Fruit fly (Drosophila melanogaster) whole organism, adult: ENCODE measurements around the gene Dpy-30L1.

Source experiments
- CG11617 ChIP-seq: fragments of 200-800 bp; sonication (Bioruptor generic); optimal IDR thresholded peaks from 2 replicates; lab custom pipeline; 2017; ENCODE audit warnings: mild to moderate bottlenecking, missing biosample characterization, missing genetic modification reagents, missing genetic modification characterization
- CG12768 ChIP-seq: fragments of 200-800 bp; sonication (Bioruptor generic); optimal IDR thresholded peaks from 2 replicates; lab custom pipeline; 2017; ENCODE audit warnings: missing biosample characterization, missing genetic modification characterization, mild to moderate bottlenecking, moderate library complexity, missing genetic modification reagents
- CG14711 ChIP-seq: fragments of 200-800 bp; sonication (Bioruptor generic); optimal IDR thresholded peaks from 2 replicates; lab custom pipeline; 2018; ENCODE audit warnings: missing biosample characterization, mild to moderate bottlenecking, missing genetic modification characterization, moderate library complexity
- CG1620 ChIP-seq: fragments of 200-800 bp; sonication (Bioruptor generic); optimal IDR thresholded peaks from 2 replicates; lab custom pipeline; 2016; ENCODE audit warnings: missing biosample characterization, missing genetic modification characterization
- CG33017 ChIP-seq: fragments of 200-800 bp; sonication (Bioruptor generic); optimal IDR thresholded peaks from 2 replicates; lab custom pipeline; 2018; ENCODE audit warnings: missing biosample characterization, mild to moderate bottlenecking, missing genetic modification characterization, moderate library complexity
- CG5204 ChIP-seq: fragments of 200-800 bp; sonication (Bioruptor generic); optimal IDR thresholded peaks from 2 replicates; lab custom pipeline; 2016; ENCODE audit warnings: missing biosample characterization, missing genetic modification characterization
- CG7045 ChIP-seq: fragments of 200-800 bp; sonication (Bioruptor generic); optimal IDR thresholded peaks from 2 replicates; lab custom pipeline; 2017; ENCODE audit warnings: missing biosample characterization, mild to moderate bottlenecking, missing genetic modification characterization
- CG7101 ChIP-seq: fragments of 200-800 bp; sonication (Bioruptor generic); optimal IDR thresholded peaks from 2 replicates; lab custom pipeline; 2018; ENCODE audit warnings: missing biosample characterization, mild to moderate bottlenecking, missing genetic modification characterization, moderate library complexity
- Clk ChIP-seq: fragments of 200-800 bp; sonication (Bioruptor generic); optimal IDR thresholded peaks from 2 replicates; lab custom pipeline; 2017; ENCODE audit warnings: missing biosample characterization, missing genetic modification characterization
- Crg-1 ChIP-seq: fragments of 200-800 bp; sonication (Bioruptor generic); optimal IDR thresholded peaks from 2 replicates; lab custom pipeline; 2016; ENCODE audit warnings: missing biosample characterization, missing genetic modification characterization
- Hr96 ChIP-seq: fragments of 200-800 bp; sonication (Bioruptor generic); optimal IDR thresholded peaks from 2 replicates; lab custom pipeline; 2016; ENCODE audit warnings: missing biosample characterization, missing genetic modification characterization
- Mnt ChIP-seq: fragments of 200-800 bp; sonication (Bioruptor generic); optimal IDR thresholded peaks from 2 replicates; lab custom pipeline; 2016; ENCODE audit warnings: missing biosample characterization, mild to moderate bottlenecking, missing genetic modification characterization
- bab1 ChIP-seq: fragments of 200-800 bp; sonication (Bioruptor generic); optimal IDR thresholded peaks from 3 replicates; lab custom pipeline; 2019; ENCODE audit warnings: missing biosample characterization, mild to moderate bottlenecking, missing genetic modification characterization, moderate library complexity
- cic ChIP-seq: fragments of 200-800 bp; sonication (Bioruptor generic); optimal IDR thresholded peaks from 2 replicates; lab custom pipeline; 2017; ENCODE audit warnings: missing biosample characterization, mild to moderate bottlenecking, missing genetic modification characterization, moderate library complexity
- cnc ChIP-seq, 2 experiments: fragments of >200 bp; optimal IDR thresholded peaks; 2 replicates each; lab custom pipeline; 2017
- kay ChIP-seq: fragments of 200-800 bp; sonication (Bioruptor generic); peaks from one replicate; lab custom pipeline; 2016; ENCODE audit warnings: missing biosample characterization, missing genetic modification characterization, borderline replicate concordance
- ovo ChIP-seq: fragments of 200-800 bp; sonication (Bioruptor generic); optimal IDR thresholded peaks from 2 replicates; lab custom pipeline; 2016; ENCODE audit warnings: missing biosample characterization, missing genetic modification characterization
- pad ChIP-seq: fragments of 200-800 bp; sonication (Bioruptor generic); optimal IDR thresholded peaks from 3 replicates; lab custom pipeline; 2017; ENCODE audit warnings: missing biosample characterization, missing genetic modification characterization, mild to moderate bottlenecking, moderate library complexity, missing genetic modification reagents
- tj ChIP-seq: fragments of 200-800 bp; sonication (Bioruptor generic); optimal IDR thresholded peaks from 3 replicates; lab custom pipeline; 2017; ENCODE audit warnings: missing biosample characterization, mild to moderate bottlenecking, missing genetic modification characterization, moderate library complexity
- toe ChIP-seq: fragments of 200-800 bp; sonication (Bioruptor generic); optimal IDR thresholded peaks from 2 replicates; lab custom pipeline; 2016; ENCODE audit warnings: missing biosample characterization, missing genetic modification characterization

Dpy-30L1 gene

dm6 chr2L:10701499-10702062 lies 30.9 kb upstream of the Dpy-30L1 start, which contains the start of gene Lip1:
Gene Lip1 (minus strand): TSS chr2L:10701544.
- no peak for TF ChIP-seq CG7045
- TF ChIP-seq CG12768: no peak
- no peak for TF ChIP-seq bab1
- no peak for TF ChIP-seq Mnt (GFP tag; lab: Kevin White, UChicago)
- no peak for TF ChIP-seq CG1620 (GFP tag; lab: Kevin White, UChicago)
- TF ChIP-seq ovo (GFP tag; lab: Kevin White, UChicago): no peak
- TF ChIP-seq CG11617 (GFP tag; lab: Kevin White, UChicago): no peak
- no peak for TF ChIP-seq kay (GFP tag; lab: Kevin White, UChicago)
- no peak for TF ChIP-seq CG7101 (tag; lab: Kevin White, UChicago)
- TF ChIP-seq CG5204 (GFP tag; lab: Kevin White, UChicago): no peak

- TF ChIP-seq ovo (GFP tag; lab: Kevin White, UChicago) (no peak), CG5204 (GFP tag; lab: Kevin White, UChicago) (peak; percentile 83), CG1620 (GFP tag; lab: Kevin White, UChicago) (peak; percentile 7), CG12768 (peak; percentile 86), Mnt (GFP tag; lab: Kevin White, UChicago) (peak; percentile 58), kay (GFP tag; lab: Kevin White, UChicago) (no peak), toe (GFP tag; lab: Kevin White, UChicago) (peak; percentile 72), CG11617 (GFP tag; lab: Kevin White, UChicago) (peak; percentile 70), Clk (GFP tag; lab: Kevin White, UChicago) (peak; percentile 57), CG14711 (tag; lab: Kevin White, UChicago) (peak; percentile 75), cic (peak; percentile 36), CG7101 (tag; lab: Kevin White, UChicago) (peak; percentile 89), bab1 (no peak), pad (GFP tag; lab: Kevin White, UChicago) (peak; percentile 59), CG7045 (peak; percentile 78), CG33017 (peak; percentile 92), tj (GFP tag; lab: Kevin White, UChicago) (peak; percentile 45), Hr96 (GFP tag; lab: Kevin White, UChicago) (peak; percentile 75), Crg-1 (peak; percentile 10), cnc (optimal IDR thresholded peaks at IDR 0.05; lab: Kevin White, UChicago) (no peak)
Measured at dm6 chr2L:10703281-10703680, 29.2 kb upstream of the Dpy-30L1 start, which contains the start of gene CG6415. Gene CG6415 (plus strand): TSS chr2L:10703621.

dm6 chr2L:10704425-10704824 lies 28.0 kb upstream of the Dpy-30L1 start:
- TF ChIP-seq CG33017: no peak
- TF ChIP-seq ovo (GFP tag; lab: Kevin White, UChicago): no peak
- TF ChIP-seq CG11617 (GFP tag; lab: Kevin White, UChicago): no peak
- no peak for TF ChIP-seq pad (GFP tag; lab: Kevin White, UChicago)

dm6 chr2L:10706267-10706666 lies 26.2 kb upstream of the Dpy-30L1 start:
- no peak for TF ChIP-seq CG1620 (GFP tag; lab: Kevin White, UChicago)
- no peak for TF ChIP-seq CG11617 (GFP tag; lab: Kevin White, UChicago)
- TF ChIP-seq CG7101 (tag; lab: Kevin White, UChicago): no peak
- TF ChIP-seq CG14711 (tag; lab: Kevin White, UChicago): no peak

dm6 chr2L:10708089-10708488 lies 24.4 kb upstream of the Dpy-30L1 start:
- no peak for TF ChIP-seq CG1620 (GFP tag; lab: Kevin White, UChicago)
- no peak for TF ChIP-seq ovo (GFP tag; lab: Kevin White, UChicago)
- no peak for TF ChIP-seq Hr96 (GFP tag; lab: Kevin White, UChicago)
- no peak for TF ChIP-seq toe (GFP tag; lab: Kevin White, UChicago)

- TF ChIP-seq kay (GFP tag; lab: Kevin White, UChicago) (peak; percentile 17), Mnt (GFP tag; lab: Kevin White, UChicago) (no peak), CG11617 (GFP tag; lab: Kevin White, UChicago) (no peak), cic (no peak), bab1 (no peak), ovo (GFP tag; lab: Kevin White, UChicago) (no peak), cnc (optimal IDR thresholded peaks at IDR 0.05; lab: Kevin White, UChicago) (no peak), Crg-1 (no peak)
Measured at dm6 chr2L:10709353-10709752, 23.1 kb upstream of the Dpy-30L1 start, which contains the start of gene Lip2. Gene Lip2 (minus strand): TSS chr2L:10709453.

DNA sequence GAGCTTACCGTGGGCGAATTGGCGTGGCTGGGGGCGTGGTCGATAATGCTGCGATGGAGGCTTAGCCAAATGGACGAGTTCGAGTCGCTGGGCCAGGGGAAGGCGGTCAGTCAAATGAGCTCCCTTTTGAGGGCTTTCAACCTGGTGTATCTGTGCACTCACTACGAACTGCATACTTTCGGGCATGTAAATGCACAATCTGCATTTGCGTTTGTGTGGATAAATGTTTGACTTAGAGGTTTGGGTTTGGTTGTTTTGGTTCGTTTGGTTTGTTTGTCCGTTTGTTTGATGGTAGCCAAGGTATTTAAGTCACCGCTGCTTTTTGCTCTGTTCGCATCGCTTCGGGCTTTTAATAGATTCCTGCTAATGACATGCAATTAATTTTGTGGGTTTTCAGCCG lies 21.2 kb upstream of the Dpy-30L1 start:
- TF ChIP-seq Clk (GFP tag; lab: Kevin White, UChicago) (no peak), toe (GFP tag; lab: Kevin White, UChicago) (no peak), CG14711 (tag; lab: Kevin White, UChicago) (no peak), CG7045 (no peak), cic (no peak), CG1620 (GFP tag; lab: Kevin White, UChicago) (no peak), cnc (optimal IDR thresholded peaks at IDR 0.05; lab: Kevin White, UChicago) (no peak), ovo (GFP tag; lab: Kevin White, UChicago) (no peak), Hr96 (GFP tag; lab: Kevin White, UChicago) (no peak), pad (GFP tag; lab: Kevin White, UChicago) (no peak), CG7101 (tag; lab: Kevin White, UChicago) (no peak), CG5204 (GFP tag; lab: Kevin White, UChicago) (no peak), bab1 (no peak), Crg-1 (no peak), CG33017 (no peak), kay (GFP tag; lab: Kevin White, UChicago) (no peak), tj (GFP tag; lab: Kevin White, UChicago) (no peak), CG12768 (no peak), Mnt (GFP tag; lab: Kevin White, UChicago) (no peak)
